Fruit fly (Drosophila melanogaster) whole organism, wandering third instar larva: ENCODE results near the gene CG17786.

ENCODE experiments used
- CG32264 ChIP-seq: fragments of 200-800 bp; sonication (Bioruptor generic); optimal IDR thresholded peaks from 2 replicates; lab custom pipeline; 2016; ENCODE audit warnings: missing biosample characterization, missing genetic modification characterization
- Hr83 ChIP-seq: fragments of 200-300 bp; sonication (Bioruptor generic); optimal IDR thresholded peaks from 2 replicates; lab custom pipeline; 2016; ENCODE audit warnings: missing biosample characterization, mild to moderate bottlenecking, missing genetic modification characterization, moderate library complexity; ENCODE audit not compliant: poor library complexity, severe bottlenecking
- Myc ChIP-seq: fragments of >200 bp; optimal IDR thresholded peaks from 2 replicates; lab custom pipeline; 2017
- br ChIP-seq: fragments of 200-800 bp; sonication (Bioruptor generic); optimal IDR thresholded peaks from 2 replicates; lab custom pipeline; 2016; ENCODE audit warnings: missing biosample characterization, missing genetic modification characterization
- dmrt93B ChIP-seq: fragments of 200-800 bp; sonication (Bioruptor generic); optimal IDR thresholded peaks from 2 replicates; lab custom pipeline; 2018; ENCODE audit warnings: missing biosample characterization, mild to moderate bottlenecking, missing genetic modification characterization
- rgr ChIP-seq: fragments of 200-800 bp; sonication (Bioruptor generic); optimal IDR thresholded peaks from 3 replicates; lab custom pipeline; 2016; ENCODE audit warnings: missing biosample characterization, mild to moderate bottlenecking, missing genetic modification characterization
- sv ChIP-seq: fragments of 200-800 bp; sonication (Bioruptor generic); optimal IDR thresholded peaks from 3 replicates; lab custom pipeline; 2016; ENCODE audit warnings: missing biosample characterization, missing genetic modification characterization
- usp ChIP-seq: fragments of >200 bp; optimal IDR thresholded peaks from 2 replicates; lab custom pipeline; 2017; ENCODE audit warnings: missing biosample characterization, missing genetic modification characterization
- woc ChIP-seq: sonication (Bioruptor generic); optimal IDR thresholded peaks from 2 replicates; lab custom pipeline; 2016; ENCODE audit warnings: missing biosample characterization, mild to moderate bottlenecking, missing genetic modification characterization

- no peak for TF ChIP-seq sv
- no peak for TF ChIP-seq dmrt93B (GFP tag; lab: Kevin White, UChicago)
- no peak for TF ChIP-seq br (GFP tag; lab: Kevin White, UChicago)
- TF ChIP-seq Myc: no peak
- TF ChIP-seq Hr83 (GFP tag; lab: Kevin White, UChicago): no peak
- TF ChIP-seq rgr (GFP tag; lab: Kevin White, UChicago): no peak
- no peak for TF ChIP-seq usp
- no peak for TF ChIP-seq woc (GFP tag; lab: Kevin White, UChicago)
- TF ChIP-seq CG32264 (GFP tag; lab: Kevin White, UChicago): no peak
These were observed 16.2 kb upstream of the CG17786 start for dm6 chr3R:24234721-24235120.
